Worm (Caenorhabditis elegans) whole organism, L2 larva: ENCODE results near the gene lst-2.

ENCODE experiments used
- C34F6.9 ChIP-seq: fragments of 150-350 bp; optimal IDR thresholded peaks from 2 replicates; lab custom pipeline; 2014; ENCODE audit warnings: missing biosample characterization, missing genetic modification characterization
- F13H6.1 ChIP-seq: sonication (generic microtip); optimal IDR thresholded peaks from 2 replicates; lab custom pipeline; 2016; ENCODE audit warnings: missing genetic modification characterization, missing compliant biosample characterization
- R02D3.7 ChIP-seq: fragments of 150-350 bp; optimal IDR thresholded peaks from 2 replicates; lab custom pipeline; 2014; ENCODE audit warnings: missing biosample characterization, missing genetic modification characterization
- alr-1 ChIP-seq: fragments of 150-350 bp; optimal IDR thresholded peaks from 2 replicates; lab custom pipeline; 2014; ENCODE audit warnings: missing biosample characterization, missing genetic modification characterization
- ceh-16 ChIP-seq: fragments of 150-350 bp; optimal IDR thresholded peaks from 2 replicates; lab custom pipeline; 2014; ENCODE audit warnings: missing biosample characterization, missing genetic modification characterization
- ceh-82 ChIP-seq: fragments of 150-350 bp; optimal IDR thresholded peaks from 2 replicates; lab custom pipeline; 2014; ENCODE audit warnings: missing biosample characterization, missing genetic modification characterization
- crh-2 ChIP-seq: sonication (generic microtip); optimal IDR thresholded peaks from 2 replicates; lab custom pipeline; 2017; ENCODE audit warnings: missing biosample characterization, missing genetic modification characterization
- dmd-4 ChIP-seq: sonication (generic microtip); optimal IDR thresholded peaks from 2 replicates; lab custom pipeline; 2017; ENCODE audit warnings: missing biosample characterization, missing genetic modification characterization
- egl-27 ChIP-seq: sonication (generic microtip); optimal IDR thresholded peaks from 3 replicates; lab custom pipeline; 2017; ENCODE audit warnings: missing biosample characterization, missing genetic modification reagents, missing genetic modification characterization
- fos-1 ChIP-seq: fragments of 150-350 bp; optimal IDR thresholded peaks from 2 replicates; lab custom pipeline; 2014; ENCODE audit warnings: missing biosample characterization, missing genetic modification characterization
- gmeb-1 ChIP-seq: fragments of 150-350 bp; optimal IDR thresholded peaks from 2 replicates; lab custom pipeline; 2014; ENCODE audit warnings: missing biosample characterization, missing genetic modification characterization
- lin-11 ChIP-seq: fragments of 150-350 bp; sonication (generic microtip); optimal IDR thresholded peaks from 2 replicates; lab custom pipeline; 2014; ENCODE audit warnings: missing biosample characterization, missing genetic modification characterization, inconsistent platforms, mixed read lengths
- lin-13 ChIP-seq: fragments of 150-350 bp; optimal IDR thresholded peaks from 2 replicates; lab custom pipeline; 2014; ENCODE audit warnings: missing biosample characterization, missing genetic modification reagents, missing genetic modification characterization
- lsy-2 ChIP-seq, 2 experiments: fragments of 150-350 bp in 1 of 2; sonication (generic microtip) in 1 of 2; optimal IDR thresholded peaks; 2 replicates each; lab custom pipeline; 2014 to 2017; ENCODE audit warnings: missing biosample characterization in 2 of 2, missing genetic modification characterization in 2 of 2
- mab-5 ChIP-seq: fragments of 150-350 bp; optimal IDR thresholded peaks from 2 replicates; lab custom pipeline; 2014; ENCODE audit warnings: missing biosample characterization, missing genetic modification characterization
- mbf-1 ChIP-seq: sonication (generic microtip); optimal IDR thresholded peaks from 2 replicates; lab custom pipeline; 2017; ENCODE audit warnings: missing biosample characterization, missing genetic modification characterization
- nhr-129 ChIP-seq: fragments of 150-350 bp; optimal IDR thresholded peaks from 2 replicates; lab custom pipeline; 2014; ENCODE audit warnings: missing biosample characterization, missing genetic modification characterization
- nhr-21 ChIP-seq: fragments of 150-350 bp; optimal IDR thresholded peaks from 2 replicates; lab custom pipeline; 2014; ENCODE audit warnings: missing biosample characterization, missing genetic modification characterization
- nhr-23 ChIP-seq: fragments of 150-350 bp; optimal IDR thresholded peaks from 2 replicates; lab custom pipeline; 2014; ENCODE audit warnings: missing biosample characterization, missing genetic modification reagents, missing genetic modification characterization
- nhr-237 ChIP-seq: fragments of 150-350 bp; optimal IDR thresholded peaks from 2 replicates; lab custom pipeline; 2014; ENCODE audit warnings: missing biosample characterization, missing genetic modification characterization
- nhr-25 ChIP-seq: fragments of 150-350 bp; sonication (generic microtip); optimal IDR thresholded peaks from 3 replicates; lab custom pipeline; 2014; ENCODE audit warnings: missing biosample characterization, missing genetic modification characterization
- nhr-6 ChIP-seq: fragments of 150-350 bp; optimal IDR thresholded peaks from 2 replicates; lab custom pipeline; 2014; ENCODE audit warnings: missing biosample characterization, missing genetic modification characterization
- peb-1 ChIP-seq: fragments of 150-350 bp; optimal IDR thresholded peaks from 2 replicates; lab custom pipeline; 2014; ENCODE audit warnings: missing biosample characterization, missing genetic modification characterization
- sem-4 ChIP-seq: fragments of 150-350 bp; optimal IDR thresholded peaks from 2 replicates; lab custom pipeline; 2014; ENCODE audit warnings: missing biosample characterization, missing genetic modification reagents, missing genetic modification characterization
- sma-3 ChIP-seq: sonication (generic microtip); optimal IDR thresholded peaks from 2 replicates; lab custom pipeline; 2016; ENCODE audit warnings: missing genetic modification reagents, missing genetic modification characterization, missing compliant biosample characterization
- sma-9 ChIP-seq, 2 experiments: fragments of 150-350 bp in 1 of 2; sonication (generic microtip) in 1 of 2; optimal IDR thresholded peaks; 2 replicates each; lab custom pipeline; 2014 to 2016; ENCODE audit warnings: missing genetic modification characterization in 2 of 2, mild to moderate bottlenecking in 1 of 2, missing biosample characterization in 1 of 2, missing compliant biosample characterization in 1 of 2, missing genetic modification reagents in 1 of 2, moderate library complexity in 1 of 2
- snpc-4 ChIP-seq: fragments of 150-350 bp; optimal IDR thresholded peaks from 2 replicates; lab custom pipeline; 2014; ENCODE audit warnings: missing biosample characterization, missing genetic modification characterization
- unc-39 ChIP-seq: fragments of 150-350 bp; optimal IDR thresholded peaks from 2 replicates; lab custom pipeline; 2014; ENCODE audit warnings: missing biosample characterization, missing genetic modification characterization
- unc-55 ChIP-seq: fragments of 150-350 bp; sonication (generic microtip); optimal IDR thresholded peaks from 3 replicates; lab custom pipeline; 2014; ENCODE audit warnings: missing biosample characterization, missing genetic modification reagents, missing genetic modification characterization
- unc-62 ChIP-seq: fragments of 150-350 bp; optimal IDR thresholded peaks from 2 replicates; lab custom pipeline; 2014; ENCODE audit warnings: missing biosample characterization, missing genetic modification reagents, missing genetic modification characterization
- zag-1 ChIP-seq: fragments of 150-350 bp; optimal IDR thresholded peaks from 2 replicates; lab custom pipeline; 2014; ENCODE audit warnings: missing biosample characterization, missing genetic modification characterization
- ztf-1 ChIP-seq: fragments of 200-800 bp; sonication (Bioruptor generic); conservative IDR thresholded peaks from 2 replicates; pipeline ENCODE4 v1.3.6; 2022; ENCODE audit warnings: missing genetic modification characterization, missing compliant biosample characterization
- ztf-11 ChIP-seq: sonication (generic microtip); optimal IDR thresholded peaks from 2 replicates; lab custom pipeline; 2017; ENCODE audit warnings: missing biosample characterization, missing genetic modification characterization
- ztf-4 ChIP-seq: fragments of 150-350 bp; optimal IDR thresholded peaks from 2 replicates; lab custom pipeline; 2014; ENCODE audit warnings: missing biosample characterization, missing genetic modification characterization

Gene lst-2

ce11 chrX:4402854-4403253 lies 19.7 kb upstream of the lst-2 start, which contains the start of gene D1079.1:
Gene D1079.1 (plus strand): TSS chrX:4403154.
- TF ChIP-seq unc-55 (GFP tag; lab: Kevin White, UChicago) (peak; percentile 31), dmd-4 (tag; lab: Kevin White, UChicago) (no peak)
- TF ChIP-seq, all 48 proteins: peak for 1

ce11 chrX:4400296-4400695 lies 17.1 kb upstream of the lst-2 start:
- TF ChIP-seq C34F6.9 = no peak
- TF ChIP-seq unc-62 (GFP tag; lab: Kevin White, UChicago) = no peak
- no peak for TF ChIP-seq unc-55 (GFP tag; lab: Kevin White, UChicago)
- TF ChIP-seq nhr-23 (tag; lab: Kevin White, UChicago) = no peak
- TF ChIP-seq nhr-21 (tag; lab: Kevin White, UChicago) = no peak
- no peak for TF ChIP-seq fos-1 (tag; lab: Kevin White, UChicago)
- no peak for TF ChIP-seq ztf-1 (GFP tag; lab: Robert Waterston, UW)
- no peak for TF ChIP-seq dmd-4 (tag; lab: Kevin White, UChicago)
- no peak for TF ChIP-seq unc-39 (tag; lab: Kevin White, UChicago)
- TF ChIP-seq nhr-25 (tag; lab: Kevin White, UChicago) = no peak
- no peak for TF ChIP-seq ztf-4
- TF ChIP-seq ceh-82 (tag; lab: Kevin White, UChicago) = no peak
- TF ChIP-seq egl-27 (tag; lab: Kevin White, UChicago) = no peak
- TF ChIP-seq lsy-2 (tag; optimal IDR thresholded peaks at IDR 0.05; lab: Kevin White, UChicago) = no peak
- TF ChIP-seq alr-1 = no peak

- TF ChIP-seq nhr-25 (tag; lab: Kevin White, UChicago) = no peak
- TF ChIP-seq unc-62 (GFP tag; lab: Kevin White, UChicago) = no peak
- TF ChIP-seq peb-1 (tag; lab: Kevin White, UChicago) = no peak
- TF ChIP-seq sem-4 (tag; lab: Kevin White, UChicago) = no peak
- TF ChIP-seq ceh-82 (tag; lab: Kevin White, UChicago) = no peak
- no peak for TF ChIP-seq nhr-6
- TF ChIP-seq R02D3.7 (tag; lab: Kevin White, UChicago) = no peak
- TF ChIP-seq ztf-4 = no peak
- TF ChIP-seq ztf-11 (tag; lab: Kevin White, UChicago) = no peak
- TF ChIP-seq nhr-237 (tag; lab: Kevin White, UChicago) = no peak
- TF ChIP-seq zag-1 (tag; lab: Kevin White, UChicago) = no peak
- TF ChIP-seq fos-1 (tag; lab: Kevin White, UChicago) = no peak
- TF ChIP-seq, all 48 proteins: peak for 0
Observed at ce11 chrX:4397460-4397859, 14.3 kb upstream of the lst-2 start.

ce11 chrX:4395073-4395850 lies 12.1 kb upstream of the lst-2 start:
- peak; percentile 47 for TF ChIP-seq sma-9 (GFP tag; optimal IDR thresholded peaks at IDR 0.05; lab: Kevin White, UChicago)
- no peak for TF ChIP-seq sma-9 (tag; optimal IDR thresholded peaks at IDR 0.05; lab: Kevin White, UChicago)
- TF ChIP-seq C34F6.9 = peak; percentile 46
- peak; percentile 35 for TF ChIP-seq mbf-1
- peak; percentile 82 for TF ChIP-seq gmeb-1 (tag; lab: Kevin White, UChicago)
- peak; percentile 49 for TF ChIP-seq nhr-6
- peak; percentile 41 for TF ChIP-seq snpc-4
- peak; percentile 64 for TF ChIP-seq fos-1 (tag; lab: Kevin White, UChicago)
- TF ChIP-seq nhr-25 (tag; lab: Kevin White, UChicago) = peak; percentile 78
- TF ChIP-seq ztf-1 (GFP tag; lab: Robert Waterston, UW) = no peak
- peak; percentile 82 for TF ChIP-seq sma-3 (GFP tag; lab: Kevin White, UChicago)
- no peak for TF ChIP-seq nhr-23 (tag; lab: Kevin White, UChicago)
- TF ChIP-seq sem-4 (tag; lab: Kevin White, UChicago) = peak; percentile 22
- TF ChIP-seq ceh-16 = no peak
- TF ChIP-seq lin-11 (tag; lab: Kevin White, UChicago) = no peak
- TF ChIP-seq crh-2 (tag; lab: Kevin White, UChicago) = peak; percentile 89
- peak; percentile 63 for TF ChIP-seq ceh-82 (tag; lab: Kevin White, UChicago)
- TF ChIP-seq dmd-4 (tag; lab: Kevin White, UChicago) = no peak
- TF ChIP-seq lsy-2 (tag; optimal IDR thresholded peaks at IDR 0.05; lab: Kevin White, UChicago) = peak; percentile 59 to 77
- peak; percentile 77 for TF ChIP-seq unc-55 (GFP tag; lab: Kevin White, UChicago)
- TF ChIP-seq egl-27 (tag; lab: Kevin White, UChicago) = peak; percentile 63
- peak; percentile 60 for TF ChIP-seq lin-13
- TF ChIP-seq F13H6.1 (tag; lab: Kevin White, UChicago) = peak; percentile 79
- peak; percentile 82 for TF ChIP-seq nhr-129 (tag; lab: Kevin White, UChicago)
- peak; percentile 70 for TF ChIP-seq mab-5
- peak; percentile 85 for TF ChIP-seq nhr-21 (tag; lab: Kevin White, UChicago)
- no peak for TF ChIP-seq ztf-4
